Worm (Caenorhabditis elegans): ENCODE measurements around the gene npr-40.
"Not testable (repeated sequence)": the region's sequence is repeated elsewhere in the genome, so short reads cannot be mapped to it uniquely, and the experiment has no call there.

npr-40 gene

DNA sequence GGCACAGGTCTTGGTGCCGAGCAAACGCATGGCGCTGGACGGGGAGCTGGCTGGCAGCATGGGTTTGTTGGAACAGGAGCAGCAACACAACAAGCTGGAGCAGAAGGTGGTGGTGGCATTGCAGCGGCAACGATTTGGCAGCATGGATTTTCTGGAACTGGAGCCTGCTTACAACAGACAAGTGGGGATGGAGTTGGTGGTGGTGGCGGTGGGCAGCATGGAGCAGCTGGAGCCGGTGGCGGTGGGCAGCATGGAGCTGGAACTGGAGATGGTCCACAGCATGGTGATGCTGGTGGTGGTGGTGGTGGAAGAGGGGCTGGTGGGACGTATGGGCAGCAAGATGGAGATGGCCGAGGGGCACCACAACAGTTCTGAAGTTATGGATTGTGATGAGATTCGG lies 42.2 kb downstream of the npr-40 start:
- TF ChIP-seq scrt-1 (GFP tag; IDR thresholded peaks at IDR 0.05): peak; percentile 24; the same call in 1 of the 2 replicates
- no peak for TF ChIP-seq sea-1 (GFP tag; conservative IDR thresholded peaks at IDR 0.05)

DNA sequence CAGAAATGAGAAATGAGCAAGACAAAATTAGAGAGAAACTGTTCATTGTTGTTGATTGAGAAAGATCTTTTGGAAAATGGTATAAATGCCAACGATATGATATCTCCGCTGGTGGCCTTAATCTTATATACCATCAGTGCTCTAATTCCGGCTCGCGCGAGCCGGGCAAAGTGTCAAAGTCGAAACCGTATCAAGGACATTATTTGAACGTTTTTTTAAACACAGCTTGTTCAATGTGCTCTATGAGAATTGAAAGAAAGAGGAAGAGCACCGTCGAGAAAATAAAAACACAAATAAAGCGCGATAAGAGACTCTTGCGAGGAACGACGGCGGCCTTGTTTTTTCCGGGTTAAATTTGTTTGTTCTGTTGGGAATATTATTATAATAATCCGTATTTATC lies 42.8 kb downstream of the npr-40 start, which contains the start of gene idpp-3:
Gene idpp-3, minus strand, starts transcription at position 101 of the 400 bp plus-strand sequence.
- no peak for TF ChIP-seq flt-1 (GFP tag; IDR thresholded peaks at IDR 0.05)
- TF ChIP-seq tbx-37 (GFP tag; conservative IDR thresholded peaks at IDR 0.05): no peak
- TF ChIP-seq sea-1 (GFP tag; conservative IDR thresholded peaks at IDR 0.05): no peak
- no peak for TF ChIP-seq ceh-13 (GFP tag; optimal IDR thresholded peaks at IDR 0.05)
- TF ChIP-seq ama-1 (optimal IDR thresholded peaks at IDR 0.05): no peak
- TF ChIP-seq B0310.2 (tag; optimal IDR thresholded peaks at IDR 0.05): no peak
- no peak for TF ChIP-seq tra-4 (tag; optimal IDR thresholded peaks at IDR 0.05)
- no peak for TF ChIP-seq scrt-1 (GFP tag; IDR thresholded peaks at IDR 0.05)
- no peak for TF ChIP-seq tbx-11 (GFP tag; IDR thresholded peaks at IDR 0.05)
- no peak for TF ChIP-seq pes-1 (GFP tag; IDR thresholded peaks at IDR 0.05)
- no peak for TF ChIP-seq ets-7 (tag; optimal IDR thresholded peaks at IDR 0.05)
- TF ChIP-seq aly-1 (tag; optimal IDR thresholded peaks at IDR 0.05): no peak

- no peak for TF ChIP-seq hnd-1 (tag; optimal IDR thresholded peaks at IDR 0.05)
Measured at ce11 chrX:14962456-14962855, 43.8 kb downstream of the npr-40 start, which contains the start of gene rgs-10. Gene rgs-10 (plus strand): TSS chrX:14962756.

DNA sequence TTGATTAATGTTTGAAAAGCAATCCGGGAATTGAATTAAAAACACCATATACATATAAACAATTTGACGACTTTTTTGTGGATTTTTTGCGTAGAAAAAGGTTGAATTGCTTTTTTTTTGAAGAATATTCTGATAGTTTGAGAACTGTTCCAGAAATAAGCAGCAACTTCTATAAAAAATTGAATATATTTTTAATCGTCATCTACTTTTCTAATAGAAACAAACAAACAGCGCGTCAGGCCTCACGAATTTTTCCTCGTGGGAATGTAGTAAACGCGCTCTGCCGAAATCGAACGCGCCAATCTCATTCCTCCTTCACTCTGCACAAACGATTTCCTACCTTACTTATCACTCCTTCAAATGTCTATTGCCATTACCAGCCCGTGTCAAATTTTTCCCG lies 45.6 kb downstream of the npr-40 start, which contains the start of gene rgs-11:
Gene rgs-11, plus strand, starts transcription at position 301 of the 400 bp plus-strand sequence.
- TF ChIP-seq scrt-1 (GFP tag; IDR thresholded peaks at IDR 0.05) (no peak), pes-1 (GFP tag; IDR thresholded peaks at IDR 0.05) (no peak), ceh-36 (tag; optimal IDR thresholded peaks at IDR 0.05) (no peak), hnd-1 (tag; optimal IDR thresholded peaks at IDR 0.05) (no peak), tbx-37 (GFP tag; conservative IDR thresholded peaks at IDR 0.05) (no peak), F13C5.2 (tag; optimal IDR thresholded peaks at IDR 0.05) (no peak), aly-1 (tag; optimal IDR thresholded peaks at IDR 0.05) (no peak), B0310.2 (tag; optimal IDR thresholded peaks at IDR 0.05) (no peak), tra-4 (tag; optimal IDR thresholded peaks at IDR 0.05) (no peak), ama-1 (optimal IDR thresholded peaks at IDR 0.05) (no peak), hmg-4 (GFP tag; optimal IDR thresholded peaks at IDR 0.05) (no peak), ets-7 (tag; optimal IDR thresholded peaks at IDR 0.05) (no peak), tbx-11 (GFP tag; IDR thresholded peaks at IDR 0.05) (no peak), flt-1 (GFP tag; IDR thresholded peaks at IDR 0.05) (no peak), hmbx-1 (tag; optimal IDR thresholded peaks at IDR 0.05) (no peak)

DNA sequence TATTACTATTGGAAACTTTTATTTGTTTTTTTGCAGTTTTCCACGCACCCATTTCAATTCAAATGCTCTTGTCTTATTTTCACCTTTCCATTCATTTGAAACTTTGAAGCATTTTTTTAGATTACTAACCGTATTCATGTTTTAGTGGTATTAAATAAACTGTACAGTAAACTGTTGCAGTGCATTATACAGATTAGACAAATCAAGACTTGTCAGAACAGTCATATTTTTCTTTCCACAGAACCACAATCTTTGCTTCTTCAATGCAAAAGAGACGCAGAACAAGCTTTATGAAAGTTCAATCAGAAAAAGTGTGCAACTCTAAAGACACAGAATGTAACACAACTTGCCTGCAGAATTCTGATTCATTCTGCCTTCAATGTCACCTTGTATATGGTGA lies 47.1 kb downstream of the npr-40 start, which contains the start of gene F45B8.5:
Gene F45B8.5, plus strand, starts transcription at position 301 of the 400 bp plus-strand sequence.
- TF ChIP-seq F13C5.2 (tag; optimal IDR thresholded peaks at IDR 0.05) (no peak), ceh-36 (tag; optimal IDR thresholded peaks at IDR 0.05) (no peak), hmbx-1 (tag; optimal IDR thresholded peaks at IDR 0.05) (no peak), B0310.2 (tag; optimal IDR thresholded peaks at IDR 0.05) (no peak), aly-1 (tag; optimal IDR thresholded peaks at IDR 0.05) (no peak)

ce11 chrX:14966515-14966914 lies 47.9 kb downstream of the npr-40 start, which contains the start of gene F20D1.22:
Gene F20D1.22 (plus strand): TSS chrX:14966815.
- TF ChIP-seq F13C5.2 (tag; optimal IDR thresholded peaks at IDR 0.05); hmg-4 (GFP tag; optimal IDR thresholded peaks at IDR 0.05); tbx-37 (GFP tag; conservative IDR thresholded peaks at IDR 0.05): not testable (repeated sequence)

DNA sequence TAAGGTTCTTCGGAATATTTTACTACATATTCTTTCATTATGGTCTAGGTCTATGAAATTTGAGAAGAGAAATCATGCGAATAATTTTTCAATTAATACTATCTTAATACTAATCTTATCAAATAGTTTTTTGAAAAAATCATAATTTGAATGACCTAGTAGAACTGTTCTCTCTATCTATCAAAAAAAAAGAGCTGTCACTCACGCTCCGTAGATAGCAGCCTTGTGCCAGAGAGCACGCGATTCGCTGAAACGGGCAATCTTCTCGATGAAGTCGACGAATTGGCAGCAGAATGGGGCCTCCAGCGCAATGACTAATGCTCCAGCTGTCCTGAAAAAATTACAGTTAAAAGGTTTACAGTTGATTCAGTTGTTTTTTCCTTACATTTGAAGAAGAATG lies 51.0 kb downstream of the npr-40 start:
- TF ChIP-seq hmbx-1 (tag; optimal IDR thresholded peaks at IDR 0.05): no peak
- TF ChIP-seq B0310.2 (tag; optimal IDR thresholded peaks at IDR 0.05): no peak
- TF ChIP-seq sea-1 (GFP tag; conservative IDR thresholded peaks at IDR 0.05): no peak
- no peak for TF ChIP-seq scrt-1 (GFP tag; IDR thresholded peaks at IDR 0.05)
- TF ChIP-seq ceh-13 (GFP tag; optimal IDR thresholded peaks at IDR 0.05): no peak
- TF ChIP-seq hnd-1 (tag; optimal IDR thresholded peaks at IDR 0.05): no peak
- TF ChIP-seq tra-4 (tag; optimal IDR thresholded peaks at IDR 0.05): no peak
- TF ChIP-seq F13C5.2 (tag; optimal IDR thresholded peaks at IDR 0.05): no peak
- no peak for TF ChIP-seq ama-1 (optimal IDR thresholded peaks at IDR 0.05)
- TF ChIP-seq pes-1 (GFP tag; IDR thresholded peaks at IDR 0.05): no peak
- TF ChIP-seq aly-1 (tag; optimal IDR thresholded peaks at IDR 0.05): no peak
- no peak for TF ChIP-seq tbx-37 (GFP tag; conservative IDR thresholded peaks at IDR 0.05)
- no peak for TF ChIP-seq ets-7 (tag; optimal IDR thresholded peaks at IDR 0.05)
- TF ChIP-seq flt-1 (GFP tag; IDR thresholded peaks at IDR 0.05): no peak
- TF ChIP-seq hmg-4 (GFP tag; optimal IDR thresholded peaks at IDR 0.05): no peak

DNA sequence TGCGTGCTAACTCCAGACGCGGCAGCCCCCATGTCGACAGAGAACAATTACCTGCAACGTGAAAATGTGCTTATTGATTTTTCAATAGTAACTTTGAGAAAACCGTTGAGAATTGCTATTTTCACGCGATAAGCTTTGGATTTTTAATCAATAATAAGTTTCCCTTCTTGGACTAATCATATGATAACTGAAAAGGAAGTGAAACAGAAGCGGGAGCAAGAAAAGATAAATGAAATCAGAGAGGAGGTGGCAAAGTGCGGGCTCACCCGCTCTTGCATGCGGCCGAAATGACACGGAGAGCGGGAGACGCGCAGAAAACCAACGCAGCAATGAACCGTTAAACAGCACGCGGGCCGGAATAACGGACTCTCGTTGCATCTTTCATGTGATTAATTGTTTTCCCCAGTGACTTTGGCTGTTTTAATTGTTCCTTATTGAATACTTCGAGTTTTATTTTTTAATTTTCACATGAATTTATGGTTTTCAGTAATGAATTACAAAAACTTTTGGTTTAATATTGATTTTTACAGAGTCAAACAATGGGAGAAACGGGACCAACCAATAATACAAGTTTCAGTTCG lies 51.7 kb downstream of the npr-40 start, which contains the start of the genes flwr-1 and tbc-1:
Gene flwr-1, minus strand, starts transcription at position 51 of the 581 bp plus-strand sequence.
Gene tbc-1, plus strand, starts transcription at position 531 of the 581 bp plus-strand sequence.
- no peak for TF ChIP-seq ama-1 (optimal IDR thresholded peaks at IDR 0.05)
- TF ChIP-seq pes-1 (GFP tag; IDR thresholded peaks at IDR 0.05): no peak
- TF ChIP-seq F13C5.2 (tag; optimal IDR thresholded peaks at IDR 0.05): peak; percentile 17

DNA sequence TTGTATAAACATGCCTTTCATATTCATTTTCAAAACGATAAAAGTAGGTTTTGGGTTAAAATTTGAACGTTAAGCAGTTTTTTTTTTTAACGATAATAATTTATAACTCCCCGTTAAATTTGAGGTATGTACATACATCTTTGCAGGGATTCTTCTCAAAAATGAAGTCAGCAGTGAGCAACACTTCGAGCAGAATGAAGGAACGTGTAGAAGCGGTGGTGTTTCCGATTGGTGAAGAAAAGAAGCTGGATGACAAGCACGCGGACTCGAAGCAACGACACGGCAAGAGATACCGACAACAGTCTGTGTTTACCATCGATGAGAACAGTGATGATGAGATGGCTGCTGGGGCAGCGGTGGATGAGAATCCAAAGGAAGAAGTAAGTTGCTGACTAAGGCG lies 54.4 kb downstream of the npr-40 start:
- TF ChIP-seq hmbx-1 (tag; optimal IDR thresholded peaks at IDR 0.05) (no peak), flt-1 (GFP tag; IDR thresholded peaks at IDR 0.05) (no peak), pes-1 (GFP tag; IDR thresholded peaks at IDR 0.05) (no peak), ama-1 (optimal IDR thresholded peaks at IDR 0.05) (no peak), scrt-1 (GFP tag; IDR thresholded peaks at IDR 0.05) (no peak), sea-1 (GFP tag; conservative IDR thresholded peaks at IDR 0.05) (no peak), tbx-11 (GFP tag; IDR thresholded peaks at IDR 0.05) (no peak), ets-7 (tag; optimal IDR thresholded peaks at IDR 0.05) (no peak), hnd-1 (tag; optimal IDR thresholded peaks at IDR 0.05) (no peak), ceh-36 (tag; optimal IDR thresholded peaks at IDR 0.05) (no peak), F13C5.2 (tag; optimal IDR thresholded peaks at IDR 0.05) (no peak), aly-1 (tag; optimal IDR thresholded peaks at IDR 0.05) (no peak), hmg-4 (GFP tag; optimal IDR thresholded peaks at IDR 0.05) (no peak)
